Worm (Caenorhabditis elegans) whole organism, L4 larva: Measurements from ENCODE around the gene C45E5.1.
A peak's percentile ranks its signal among the peaks of the same experiment; 100 is the strongest.

Experiments
- F26F4.8 ChIP-seq: fragments of 200-800 bp; sonication (Bioruptor generic); conservative IDR thresholded peaks from 2 replicates; pipeline ENCODE4 v1.3.6; 2022; ENCODE audit warnings: missing genetic modification characterization, missing compliant biosample characterization
- T20F7.1 ChIP-seq: fragments of 200-800 bp; sonication (Bioruptor generic); optimal IDR thresholded peaks from 2 replicates; lab custom pipeline; 2018; ENCODE audit warnings: mild to moderate bottlenecking, missing genetic modification characterization, missing compliant biosample characterization
- T26A8.4 ChIP-seq: fragments of 200-800 bp; sonication (Bioruptor generic); IDR thresholded peaks from 2 replicates; pipeline ENCODE4 v1.3.6; 2022; ENCODE audit warnings: missing genetic modification characterization, missing compliant biosample characterization
- Y5F2A.4 ChIP-seq: fragments of 200-800 bp; sonication (Bioruptor generic); optimal IDR thresholded peaks from 2 replicates; lab custom pipeline; 2018; ENCODE audit warnings: mild to moderate bottlenecking, missing genetic modification characterization, missing compliant biosample characterization
- Y75B8A.6 ChIP-seq: fragments of 200-800 bp; sonication (Bioruptor generic); IDR thresholded peaks from 2 replicates; pipeline ENCODE4 v1.3.6; 2022; ENCODE audit warnings: missing genetic modification reagents, missing genetic modification characterization, missing compliant biosample characterization
- ZK546.5 ChIP-seq, 2 experiments: sonication (generic microtip); optimal IDR thresholded peaks; 2 replicates each; lab custom pipeline; 2017; ENCODE audit warnings: missing biosample characterization in 2 of 2, missing genetic modification characterization in 2 of 2
- ama-1 ChIP-seq: fragments of 150-350 bp; optimal IDR thresholded peaks from 2 replicates; lab custom pipeline; 2014; ENCODE audit warnings: inconsistent platforms, mixed read lengths
- ctbp-1 ChIP-seq: fragments of 200-800 bp; sonication (Bioruptor generic); IDR thresholded peaks from 2 replicates; pipeline ENCODE4 v1.3.6; 2022; ENCODE audit warnings: missing genetic modification reagents, missing genetic modification characterization, missing compliant biosample characterization
- dmd-6 ChIP-seq: fragments of 200-800 bp; sonication (Bioruptor generic); IDR thresholded peaks from 2 replicates; pipeline ENCODE4 v1.3.6; 2022; ENCODE audit warnings: missing genetic modification reagents, missing genetic modification characterization, missing compliant biosample characterization
- duxl-1 ChIP-seq: sonication (generic microtip); optimal IDR thresholded peaks from 2 replicates; lab custom pipeline; 2016; ENCODE audit warnings: mild to moderate bottlenecking, missing genetic modification characterization, moderate library complexity, missing compliant biosample characterization; ENCODE audit not compliant: poor library complexity
- egl-27 ChIP-seq: sonication (generic microtip); optimal IDR thresholded peaks from 3 replicates; lab custom pipeline; 2017; ENCODE audit warnings: missing biosample characterization, missing genetic modification reagents, missing genetic modification characterization
- egl-43 ChIP-seq: fragments of 200-800 bp; sonication (Bioruptor generic); IDR thresholded peaks from 2 replicates; pipeline ENCODE4 v1.3.6; 2022; ENCODE audit warnings: missing genetic modification reagents, missing genetic modification characterization, missing compliant biosample characterization
- fos-1 ChIP-seq: fragments of 150-350 bp; optimal IDR thresholded peaks from 2 replicates; lab custom pipeline; 2014; ENCODE audit warnings: missing biosample characterization, missing genetic modification characterization
- gei-8 ChIP-seq: fragments of 200-800 bp; sonication (Bioruptor generic); optimal IDR thresholded peaks from 2 replicates; lab custom pipeline; 2018; ENCODE audit warnings: mild to moderate bottlenecking, missing genetic modification characterization, missing compliant biosample characterization
- hif-1 ChIP-seq, 2 experiments: sonication (generic microtip); optimal IDR thresholded peaks; 2 replicates each; lab custom pipeline; 2016 to 2017; ENCODE audit warnings: missing compliant biosample characterization in 2 of 2, missing genetic modification characterization in 2 of 2, missing genetic modification reagents in 2 of 2, missing genotype in 2 of 2, mild to moderate bottlenecking in 1 of 2
- lin-13 ChIP-seq: fragments of 150-350 bp; optimal IDR thresholded peaks from 2 replicates; lab custom pipeline; 2014; ENCODE audit warnings: missing biosample characterization, missing genetic modification reagents, missing genetic modification characterization
- lin-29 ChIP-seq: fragments of 200-800 bp; sonication (Bioruptor generic); IDR thresholded peaks from 2 replicates; pipeline ENCODE4 v1.3.6; 2022; ENCODE audit warnings: missing genetic modification reagents, missing genetic modification characterization, missing compliant biosample characterization
- lin-38 ChIP-seq: fragments of 200-800 bp; sonication (Bioruptor generic); IDR thresholded peaks from 2 replicates; pipeline ENCODE4 v1.3.6; 2022; ENCODE audit warnings: missing genetic modification reagents, missing genetic modification characterization, missing compliant biosample characterization
- lir-3 ChIP-seq: sonication (generic microtip); optimal IDR thresholded peaks from 2 replicates; lab custom pipeline; 2016; ENCODE audit warnings: mild to moderate bottlenecking, missing genetic modification characterization, missing compliant biosample characterization
- lsy-2 ChIP-seq, 2 experiments: fragments of 150-350 bp in 1 of 2; sonication (generic microtip) in 1 of 2; optimal IDR thresholded peaks; 2 replicates each; lab custom pipeline; 2014 to 2017; ENCODE audit warnings: missing biosample characterization in 2 of 2, missing genetic modification characterization in 2 of 2
- madf-9 ChIP-seq: fragments of 200-800 bp; sonication (Bioruptor generic); conservative IDR thresholded peaks from 2 replicates; pipeline ENCODE4 v1.3.6; 2022; ENCODE audit warnings: missing genetic modification reagents, missing genetic modification characterization, missing compliant biosample characterization
- mdl-1 ChIP-seq, 2 experiments: fragments of 150-350 bp in 1 of 2; sonication (generic microtip) in 1 of 2; optimal IDR thresholded peaks; 2 replicates each; lab custom pipeline; 2014 to 2017; ENCODE audit warnings: missing biosample characterization in 2 of 2, missing genetic modification characterization in 2 of 2
- mep-1 ChIP-seq: fragments of 150-350 bp; sonication (generic microtip); optimal IDR thresholded peaks from 3 replicates; lab custom pipeline; 2014; ENCODE audit warnings: missing biosample characterization, missing genetic modification characterization
- mes-2 ChIP-seq: sonication (generic microtip); optimal IDR thresholded peaks from 2 replicates; lab custom pipeline; 2016; ENCODE audit warnings: missing genotype, mild to moderate bottlenecking, missing genetic modification characterization, missing compliant biosample characterization; ENCODE audit not compliant: poor library complexity, severe bottlenecking
- nhr-10 ChIP-seq: fragments of 150-350 bp; optimal IDR thresholded peaks from 2 replicates; lab custom pipeline; 2014; ENCODE audit warnings: missing biosample characterization, missing genetic modification characterization
- nhr-25 ChIP-seq: sonication (generic microtip); optimal IDR thresholded peaks from 2 replicates; lab custom pipeline; 2017; ENCODE audit warnings: missing genetic modification characterization, mild to moderate bottlenecking, missing compliant biosample characterization, antibody characterized with exemption, moderate library complexity, borderline replicate concordance; ENCODE audit not compliant: insufficient read depth
- nhr-28 ChIP-seq: fragments of 150-350 bp; optimal IDR thresholded peaks from 2 replicates; lab custom pipeline; 2014; ENCODE audit warnings: missing biosample characterization, missing genetic modification characterization
- nhr-76 ChIP-seq: fragments of 150-350 bp; optimal IDR thresholded peaks from 2 replicates; lab custom pipeline; 2014; ENCODE audit warnings: missing biosample characterization, missing genetic modification characterization
- nhr-77 ChIP-seq: fragments of 150-350 bp; optimal IDR thresholded peaks from 2 replicates; lab custom pipeline; 2014; ENCODE audit warnings: missing biosample characterization, missing genetic modification characterization
- sdz-12 ChIP-seq: fragments of 200-800 bp; sonication (Bioruptor generic); optimal IDR thresholded peaks from 2 replicates; lab custom pipeline; 2018; ENCODE audit warnings: mild to moderate bottlenecking, missing genetic modification characterization, missing compliant biosample characterization
- snpc-1.2 ChIP-seq: fragments of 200-800 bp; sonication (Bioruptor generic); IDR thresholded peaks from 2 replicates; pipeline ENCODE4 v1.3.6; 2022; ENCODE audit warnings: missing genetic modification reagents, missing genetic modification characterization, missing compliant biosample characterization
- spr-3 ChIP-seq: fragments of 200-800 bp; sonication (Bioruptor generic); optimal IDR thresholded peaks from 2 replicates; lab custom pipeline; 2018; ENCODE audit warnings: mild to moderate bottlenecking, missing genetic modification characterization, missing compliant biosample characterization
- unc-39 ChIP-seq: sonication (generic microtip); optimal IDR thresholded peaks from 2 replicates; lab custom pipeline; 2017; ENCODE audit warnings: missing biosample characterization, missing genetic modification characterization
- unc-62 ChIP-seq, 3 experiments: fragments of 150-350 bp in 1 of 3; sonication (generic microtip); optimal IDR thresholded peaks in 2 of 3; peaks in 1 of 3; 1 replicate in 1 of 3; 2 replicates in 2 of 3; lab custom pipeline; 2014 to 2017; ENCODE audit warnings: missing biosample characterization in 3 of 3, missing genetic modification characterization in 3 of 3, missing genetic modification reagents in 3 of 3, missing genotype in 1 of 3
- zfp-3 ChIP-seq: fragments of 200-800 bp; sonication (Bioruptor generic); conservative IDR thresholded peaks from 2 replicates; pipeline ENCODE4 v1.3.6; 2022; ENCODE audit warnings: missing genetic modification reagents, missing genetic modification characterization, missing compliant biosample characterization

Gene C45E5.1

DNA sequence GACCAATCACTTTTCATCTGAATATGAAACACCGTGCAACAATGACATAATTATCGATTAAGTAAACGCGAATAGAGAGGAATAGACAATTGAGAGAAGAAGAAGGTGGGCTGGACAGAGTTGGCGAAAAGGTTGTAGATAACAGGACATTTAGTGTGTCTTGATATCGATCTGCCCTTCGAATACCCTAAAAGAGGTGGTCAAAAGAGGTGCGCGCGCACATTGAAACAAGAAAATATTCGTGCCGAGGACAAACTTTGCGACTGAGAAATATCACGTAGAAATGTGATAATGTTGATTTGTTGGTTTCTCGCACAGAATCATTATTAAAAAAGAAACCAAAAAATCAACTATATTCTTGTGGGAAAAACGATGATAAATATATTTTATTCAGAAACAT lies 5.7 kb downstream of the C45E5.1 start (continued):
- TF ChIP-seq snpc-1.2 (GFP tag; lab: Robert Waterston, UW) = no peak
- TF ChIP-seq nhr-10 (tag; lab: Kevin White, UChicago) = no peak
- TF ChIP-seq F26F4.8 (GFP tag; lab: Robert Waterston, UW) = no peak
- peak; percentile 32 for TF ChIP-seq nhr-25 (tag; lab: Kevin White, UChicago)
- TF ChIP-seq Y75B8A.6 (GFP tag; lab: Robert Waterston, UW) = no peak
- no peak for TF ChIP-seq lin-13 (GFP tag; lab: Kevin White, UChicago)
- no peak for TF ChIP-seq sdz-12
- no peak for TF ChIP-seq lir-3
- no peak for TF ChIP-seq mep-1 (tag; lab: Kevin White, UChicago)
- no peak for TF ChIP-seq ZK546.5 (tag; optimal IDR thresholded peaks at IDR 0.05; lab: Kevin White, UChicago)
- no peak for TF ChIP-seq fos-1
- TF ChIP-seq zfp-3 = no peak; the same call in 1 of the 2 replicates
- TF ChIP-seq dmd-6 (GFP tag; lab: Robert Waterston, UW) = peak; percentile 52
- TF ChIP-seq T20F7.1 (GFP tag; lab: Kevin White, UChicago) = no peak
- no peak for TF ChIP-seq duxl-1 (tag; lab: Kevin White, UChicago)
- TF ChIP-seq egl-27 = no peak
- no peak for TF ChIP-seq spr-3 (GFP tag; lab: Kevin White, UChicago)
- TF ChIP-seq gei-8 (GFP tag; lab: Kevin White, UChicago) = no peak
- TF ChIP-seq, all 104 proteins: peak for 9

ce11 chrIV:5751997-5752396 lies 7.8 kb downstream of the C45E5.1 start:
- TF ChIP-seq egl-43 = no peak
- no peak for TF ChIP-seq lin-29 (GFP tag; lab: Robert Waterston, UW)
- TF ChIP-seq ctbp-1 (GFP tag; lab: Robert Waterston, UW) = no peak
- TF ChIP-seq madf-9 (GFP tag; lab: Robert Waterston, UW) = no peak
- TF ChIP-seq, all 104 proteins: peak for 0

DNA sequence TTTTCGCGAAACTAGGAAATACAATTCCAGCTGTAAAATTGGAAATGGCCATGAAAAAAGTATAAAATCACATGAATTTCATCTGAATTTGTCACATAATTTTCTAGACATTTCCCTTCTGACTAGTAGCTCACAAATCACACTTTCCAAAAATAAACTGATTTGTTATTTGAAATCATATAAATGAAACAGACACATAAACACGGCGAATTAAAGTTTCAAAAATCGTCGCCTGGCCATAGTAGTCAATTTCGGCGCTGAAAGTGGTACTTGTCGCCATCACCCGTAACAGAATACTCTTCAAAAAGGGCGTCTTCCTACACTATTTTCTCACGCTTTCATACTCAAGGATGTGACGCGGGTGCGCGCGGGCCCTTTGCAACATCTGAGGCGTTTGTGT lies 8.5 kb downstream of the C45E5.1 start:
- TF ChIP-seq unc-62 (GFP tag; optimal IDR thresholded peaks at IDR 0.05 in 1 of 2; lab: Kevin White, UChicago) (peak in 1 of 2 experiments; percentile 60), unc-62 (tag; optimal IDR thresholded peaks at IDR 0.05; lab: Kevin White, UChicago) (no peak), lin-38 (GFP tag; lab: Robert Waterston, UW) (0 out of 2 replicates have a peak, but pooled peaks have one; percentile 4), ama-1 (lab: Kevin White, UChicago) (no peak), T26A8.4 (GFP tag; lab: Robert Waterston, UW) (no peak), unc-39 (tag; lab: Kevin White, UChicago) (no peak), Y5F2A.4 (GFP tag; lab: Kevin White, UChicago) (no peak)

DNA sequence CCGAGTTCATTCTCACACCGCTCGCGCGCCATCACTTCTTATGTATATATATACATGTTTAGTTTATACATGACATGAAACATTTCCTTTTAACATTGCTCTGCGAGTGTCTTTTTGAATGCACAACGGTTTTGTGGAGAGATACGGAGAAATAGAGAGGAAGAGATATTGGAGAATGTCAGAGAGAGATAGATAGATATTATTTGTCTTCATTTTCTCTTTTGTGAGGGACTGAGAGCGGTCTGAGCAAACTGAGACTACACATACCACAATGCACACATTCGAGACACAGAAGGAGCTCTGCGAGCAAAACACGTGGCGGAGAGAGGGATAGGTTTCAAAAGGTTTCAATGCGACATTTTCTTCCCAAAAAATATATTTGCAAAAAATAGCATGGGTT lies 9.1 kb downstream of the C45E5.1 start:
- no peak for TF ChIP-seq nhr-76 (tag; lab: Kevin White, UChicago)
- peak; percentile 1 for TF ChIP-seq mes-2 (tag; lab: Kevin White, UChicago)
- TF ChIP-seq mep-1 (tag; lab: Kevin White, UChicago) = peak; percentile 1
- TF ChIP-seq nhr-28 (tag; lab: Kevin White, UChicago) = peak; percentile 66
- TF ChIP-seq unc-62 (GFP tag; optimal IDR thresholded peaks at IDR 0.05 in 1 of 2; lab: Kevin White, UChicago) = peak in 1 of 2 experiments; percentile 8
- TF ChIP-seq unc-62 (tag; optimal IDR thresholded peaks at IDR 0.05; lab: Kevin White, UChicago) = no peak
- peak in 1 of 2 experiments; percentile 6 for TF ChIP-seq lsy-2 (tag; optimal IDR thresholded peaks at IDR 0.05; lab: Kevin White, UChicago)
- TF ChIP-seq nhr-77 (tag; lab: Kevin White, UChicago) = peak; percentile 51
- TF ChIP-seq hif-1 (tag; optimal IDR thresholded peaks at IDR 0.05; lab: Kevin White, UChicago) = peak in 1 of 2 experiments; percentile 25
- TF ChIP-seq egl-27 = no peak
- peak in 1 of 2 experiments; percentile 55 for TF ChIP-seq mdl-1 (tag; optimal IDR thresholded peaks at IDR 0.05; lab: Kevin White, UChicago)
